Fruit fly (Drosophila melanogaster) whole organism, embryonic: ENCODE data around the gene BckdhA.

Experiments used
- Asciz ChIP-seq: fragments of 200-800 bp; sonication (Bioruptor generic); optimal IDR thresholded peaks from 2 replicates; lab custom pipeline; 2017; ENCODE audit warnings: missing biosample characterization, mild to moderate bottlenecking, missing genetic modification characterization, missing genetic modification reagents
- BtbVII ChIP-seq: fragments of 200-800 bp; sonication (Bioruptor generic); optimal IDR thresholded peaks from 3 replicates; lab custom pipeline; 2017; ENCODE audit warnings: missing biosample characterization, mild to moderate bottlenecking, missing genetic modification characterization
- CG11560 ChIP-seq: fragments of 200-800 bp; sonication (Bioruptor generic); IDR thresholded peaks from 3 replicates; pipeline ENCODE4 v1.3.6; 2022; ENCODE audit warnings: missing biosample characterization, missing genetic modification characterization
- CG12071 ChIP-seq: fragments of 200-800 bp; sonication (Bioruptor generic); optimal IDR thresholded peaks from 3 replicates; lab custom pipeline; 2018; ENCODE audit warnings: missing biosample characterization, mild to moderate bottlenecking, missing genetic modification characterization
- CG12219 ChIP-seq: fragments of 200-800 bp; sonication (Bioruptor generic); optimal IDR thresholded peaks from 3 replicates; lab custom pipeline; 2018; ENCODE audit warnings: missing biosample characterization, mild to moderate bottlenecking, missing genetic modification characterization
- CG12744 ChIP-seq: fragments of 200-800 bp; sonication (Bioruptor generic); optimal IDR thresholded peaks from 2 replicates; lab custom pipeline; 2016; ENCODE audit warnings: missing biosample characterization, missing genetic modification characterization
- CG13296 ChIP-seq: fragments of 200-800 bp; sonication (Bioruptor generic); optimal IDR thresholded peaks from 3 replicates; lab custom pipeline; 2018; ENCODE audit warnings: missing biosample characterization, mild to moderate bottlenecking, missing genetic modification characterization
- CG1602 ChIP-seq: fragments of 200-800 bp; sonication (Bioruptor generic); optimal IDR thresholded peaks from 3 replicates; lab custom pipeline; 2016; ENCODE audit warnings: missing biosample characterization, missing genetic modification characterization
- CG1603 ChIP-seq: fragments of 200-800 bp; sonication (Bioruptor generic); optimal IDR thresholded peaks from 2 replicates; lab custom pipeline; 2019; ENCODE audit warnings: missing biosample characterization, mild to moderate bottlenecking, missing genetic modification characterization, moderate library complexity
- CG17612 ChIP-seq: fragments of 200-800 bp; sonication (Bioruptor generic); IDR thresholded peaks from 2 replicates; pipeline ENCODE4 v1.3.6; 2022; ENCODE audit warnings: missing biosample characterization, missing genetic modification characterization
- CG2202 ChIP-seq: fragments of 200-800 bp; sonication (Bioruptor generic); optimal IDR thresholded peaks from 2 replicates; lab custom pipeline; 2018; ENCODE audit warnings: missing biosample characterization, mild to moderate bottlenecking, missing genetic modification characterization
- CG3281 ChIP-seq: fragments of 200-800 bp; sonication (Bioruptor generic); optimal IDR thresholded peaks from 3 replicates; lab custom pipeline; 2017; ENCODE audit warnings: missing biosample characterization, mild to moderate bottlenecking, missing genetic modification characterization
- CG3995 ChIP-seq: fragments of 200-800 bp; sonication (Bioruptor generic); optimal IDR thresholded peaks from 3 replicates; lab custom pipeline; 2016; ENCODE audit warnings: missing biosample characterization, missing genetic modification characterization
- CG4404 ChIP-seq: fragments of 200-800 bp; sonication (Bioruptor generic); IDR thresholded peaks from 2 replicates; pipeline ENCODE4 v1.3.6; 2022; ENCODE audit warnings: missing biosample characterization, missing genetic modification characterization
- CG7928 ChIP-seq: fragments of 200-800 bp; sonication (Bioruptor generic); optimal IDR thresholded peaks from 2 replicates; lab custom pipeline; 2017; ENCODE audit warnings: missing biosample characterization, mild to moderate bottlenecking, missing genetic modification characterization
- CG7963 ChIP-seq: fragments of 200-800 bp; sonication (Bioruptor generic); IDR thresholded peaks from 3 replicates; pipeline ENCODE4 v1.3.6; 2022; ENCODE audit warnings: missing biosample characterization, missing genetic modification characterization; ENCODE audit not compliant: partially characterized antibody
- CG8281 ChIP-seq: fragments of 200-800 bp; sonication (Bioruptor generic); optimal IDR thresholded peaks from 2 replicates; lab custom pipeline; 2018; ENCODE audit warnings: missing biosample characterization, mild to moderate bottlenecking, missing genetic modification characterization, moderate library complexity
- Chrac-16 ChIP-seq: fragments of 200-800 bp; sonication (Bioruptor generic); optimal IDR thresholded peaks from 3 replicates; lab custom pipeline; 2016; ENCODE audit warnings: missing biosample characterization, missing genetic modification characterization
- Dad ChIP-seq: fragments of 200-800 bp; sonication (Bioruptor generic); optimal IDR thresholded peaks from 3 replicates; lab custom pipeline; 2016; ENCODE audit warnings: missing biosample characterization, missing genetic modification characterization
- Dp ChIP-seq: fragments of 200-800 bp; sonication (Bioruptor generic); optimal IDR thresholded peaks from 2 replicates; lab custom pipeline; 2018; ENCODE audit warnings: missing biosample characterization, mild to moderate bottlenecking, missing genetic modification characterization, moderate library complexity
- ERR ChIP-seq: fragments of 200-800 bp; sonication (Bioruptor generic); optimal IDR thresholded peaks from 2 replicates; lab custom pipeline; 2016; ENCODE audit warnings: missing biosample characterization, missing genetic modification characterization
- Ets65A ChIP-seq: fragments of 200-800 bp; sonication (Bioruptor generic); peaks from one replicate; lab custom pipeline; 2016; ENCODE audit warnings: missing biosample characterization, missing genetic modification characterization
- Hr51 ChIP-seq, 2 experiments: fragments of 200-800 bp; sonication (Bioruptor generic); optimal IDR thresholded peaks; 2 replicates in 1 of 2; 3 replicates in 1 of 2; lab custom pipeline; 2016 to 2018; ENCODE audit warnings: missing biosample characterization in 2 of 2, missing genetic modification characterization in 2 of 2, mild to moderate bottlenecking in 1 of 2, moderate library complexity in 1 of 2
- Nf-YB ChIP-seq: fragments of 200-800 bp; sonication (Bioruptor generic); optimal IDR thresholded peaks from 3 replicates; lab custom pipeline; 2019; ENCODE audit warnings: missing biosample characterization, mild to moderate bottlenecking, missing genetic modification characterization, moderate library complexity
- Optix ChIP-seq: fragments of 200-800 bp; sonication (Bioruptor generic); IDR thresholded peaks from 3 replicates; pipeline ENCODE4 v1.3.6; 2022; ENCODE audit warnings: missing biosample characterization, missing genetic modification characterization
- Scr ChIP-seq: fragments of 200-800 bp; sonication (Bioruptor generic); IDR thresholded peaks from 2 replicates; pipeline ENCODE4 v1.3.6; 2022; ENCODE audit warnings: missing biosample characterization, missing genetic modification characterization; ENCODE audit not compliant: partially characterized antibody
- Sox100B ChIP-seq: fragments of 200-800 bp; sonication (Bioruptor generic); optimal IDR thresholded peaks from 3 replicates; lab custom pipeline; 2018; ENCODE audit warnings: missing biosample characterization, mild to moderate bottlenecking, missing genetic modification characterization
- Sry-β ChIP-seq: fragments of 200-800 bp; sonication (Bioruptor generic); optimal IDR thresholded peaks from 2 replicates; lab custom pipeline; 2018; ENCODE audit warnings: missing biosample characterization, mild to moderate bottlenecking, missing genetic modification characterization, moderate library complexity
- Trl ChIP-seq, 3 experiments: fragments of >200 bp in 2 of 3; fragments of 200-800 bp in 1 of 3; sonication (Bioruptor generic) in 1 of 3; optimal IDR thresholded peaks; 2 replicates in 1 of 3; 3 replicates in 2 of 3; lab custom pipeline; 2016 to 2017; ENCODE audit warnings: missing biosample characterization in 1 of 3, missing genetic modification characterization in 1 of 3
- ash1 ChIP-seq: fragments of 200-800 bp; sonication (Bioruptor generic); optimal IDR thresholded peaks from 2 replicates; lab custom pipeline; 2018; ENCODE audit warnings: missing biosample characterization, mild to moderate bottlenecking, missing genetic modification characterization
- cg ChIP-seq: fragments of 200-800 bp; sonication (Bioruptor generic); optimal IDR thresholded peaks from 3 replicates; lab custom pipeline; 2019; ENCODE audit warnings: missing biosample characterization, mild to moderate bottlenecking, missing genetic modification characterization, moderate library complexity
- corto ChIP-seq: fragments of 200-800 bp; sonication (Bioruptor generic); optimal IDR thresholded peaks from 2 replicates; lab custom pipeline; 2016; ENCODE audit warnings: missing biosample characterization, mild to moderate bottlenecking, missing genetic modification characterization, moderate library complexity
- da ChIP-seq: fragments of 200-800 bp; sonication (Bioruptor generic); optimal IDR thresholded peaks from 2 replicates; lab custom pipeline; 2016; ENCODE audit warnings: missing biosample characterization, missing genetic modification characterization
- eve ChIP-seq, 2 experiments: fragments of >200 bp; optimal IDR thresholded peaks; 2 replicates each; lab custom pipeline; 2017; ENCODE audit warnings: missing biosample characterization in 2 of 2, missing genetic modification characterization in 2 of 2
- exex ChIP-seq: fragments of 200-800 bp; sonication (Bioruptor generic); optimal IDR thresholded peaks from 4 replicates; lab custom pipeline; 2018; ENCODE audit warnings: missing biosample characterization, mild to moderate bottlenecking, missing genetic modification characterization, moderate library complexity
- kni ChIP-seq: fragments of 200-800 bp; sonication (Bioruptor generic); optimal IDR thresholded peaks from 3 replicates; lab custom pipeline; 2017; ENCODE audit warnings: mild to moderate bottlenecking, missing biosample characterization, missing genetic modification reagents, missing genetic modification characterization
- odd ChIP-seq: fragments of 200-800 bp; sonication (Bioruptor generic); optimal IDR thresholded peaks from 2 replicates; lab custom pipeline; 2017; ENCODE audit warnings: missing biosample characterization, mild to moderate bottlenecking, missing genetic modification characterization
- org-1 ChIP-seq: fragments of 200-800 bp; sonication (Bioruptor generic); optimal IDR thresholded peaks from 2 replicates; lab custom pipeline; 2017; ENCODE audit warnings: missing biosample characterization, missing genetic modification characterization
- phol ChIP-seq: fragments of 200-800 bp; sonication (Bioruptor generic); optimal IDR thresholded peaks from 3 replicates; lab custom pipeline; 2018; ENCODE audit warnings: missing biosample characterization, mild to moderate bottlenecking, missing genetic modification characterization, moderate library complexity
- pnt ChIP-seq: fragments of 200-800 bp; sonication (Bioruptor generic); optimal IDR thresholded peaks from 3 replicates; lab custom pipeline; 2016; ENCODE audit warnings: missing biosample characterization, missing genetic modification characterization
- ranshi ChIP-seq: fragments of 200-800 bp; sonication (Bioruptor generic); IDR thresholded peaks from 2 replicates; pipeline ENCODE4 v1.3.6; 2022; ENCODE audit warnings: missing biosample characterization, missing genetic modification characterization
- sd ChIP-seq: fragments of 200-800 bp; sonication (Bioruptor generic); optimal IDR thresholded peaks from 3 replicates; lab custom pipeline; 2018; ENCODE audit warnings: missing biosample characterization, mild to moderate bottlenecking, missing genetic modification characterization, moderate library complexity
- sens ChIP-seq: fragments of 200-800 bp; sonication (Bioruptor generic); peaks from one replicate; lab custom pipeline; 2016; ENCODE audit warnings: missing biosample characterization, missing genetic modification characterization
- sisA ChIP-seq: fragments of 200-800 bp; sonication (Bioruptor generic); IDR thresholded peaks from 2 replicates; pipeline ENCODE4 v1.3.6; 2022; ENCODE audit warnings: missing biosample characterization, missing genetic modification characterization
- stc ChIP-seq: fragments of 200-800 bp; sonication (Bioruptor generic); IDR thresholded peaks from 2 replicates; pipeline ENCODE4 v1.3.6; 2022; ENCODE audit warnings: missing biosample characterization, missing genetic modification characterization
- tio ChIP-seq: fragments of 200-800 bp; sonication (Bioruptor generic); optimal IDR thresholded peaks from 2 replicates; lab custom pipeline; 2017; ENCODE audit warnings: missing biosample characterization, missing genetic modification characterization, inconsistent platforms
- tna ChIP-seq: fragments of 200-800 bp; sonication (Bioruptor generic); IDR thresholded peaks from 2 replicates; pipeline ENCODE4 v1.3.6; 2022; ENCODE audit warnings: missing biosample characterization, missing genetic modification characterization; ENCODE audit not compliant: partially characterized antibody
- tup ChIP-seq: fragments of 200-800 bp; sonication (Bioruptor generic); optimal IDR thresholded peaks from 2 replicates; lab custom pipeline; 2016; ENCODE audit warnings: missing biosample characterization, mild to moderate bottlenecking, missing genetic modification characterization, moderate library complexity
- vfl ChIP-seq: fragments of 200-800 bp; sonication (Bioruptor generic); optimal IDR thresholded peaks from 2 replicates; lab custom pipeline; 2016; ENCODE audit warnings: missing biosample characterization, missing genetic modification characterization
- wor ChIP-seq: fragments of 200-800 bp; sonication (Bioruptor generic); IDR thresholded peaks from 2 replicates; pipeline ENCODE4 v1.3.6; 2022; ENCODE audit warnings: missing biosample characterization, missing genetic modification characterization

BckdhA gene

DNA sequence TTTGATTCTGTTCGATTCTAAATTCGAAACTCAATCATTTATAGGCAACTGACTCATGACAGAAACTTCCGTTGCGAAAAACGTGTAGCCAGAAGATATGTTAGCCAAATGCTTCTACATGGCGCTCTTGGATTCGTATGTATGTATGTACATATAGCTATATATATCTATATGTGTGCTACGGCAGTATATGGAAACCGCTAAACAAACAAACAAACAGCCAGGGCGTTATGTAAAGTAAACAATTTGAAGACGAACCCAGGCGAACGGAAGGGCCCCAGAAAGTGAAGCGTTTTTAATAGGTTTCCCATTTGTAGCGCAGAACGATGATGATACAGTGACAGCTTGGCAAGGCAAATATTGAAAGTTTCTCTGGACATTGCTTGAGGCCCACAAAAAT, 25.7 kb upstream of the BckdhA start (continued):
- TF ChIP-seq Nf-YB (GFP tag; lab: Kevin White, UChicago) (peak; percentile 14), odd (GFP tag; lab: Kevin White, UChicago) (no peak), Ets65A (GFP tag; lab: Kevin White, UChicago) (peak; percentile 80), vfl (no peak), CG3281 (peak; percentile 7), Chrac-16 (GFP tag; lab: Kevin White, UChicago) (no peak), kni (GFP tag; lab: Kevin White, UChicago) (peak; percentile 26), Asciz (GFP tag; lab: Kevin White, UChicago) (peak; percentile 30), stc (GFP tag; lab: Robert Waterston, UW) (no peak), cg (GFP tag; lab: Kevin White, UChicago) (peak; percentile 15), Hr51 (GFP tag; optimal IDR thresholded peaks at IDR 0.05; lab: Kevin White, UChicago) (no peak), wor (no peak), tup (GFP tag; lab: Kevin White, UChicago) (no peak), CG3995 (GFP tag; lab: Kevin White, UChicago) (no peak), BtbVII (GFP tag; lab: Kevin White, UChicago) (no peak), sisA (GFP tag; lab: Robert Waterston, UW) (no peak), Trl (optimal IDR thresholded peaks at IDR 0.05; lab: Kevin White, UChicago) (no peak), Trl (GFP tag; optimal IDR thresholded peaks at IDR 0.05; lab: Kevin White, UChicago) (no peak), sd (tag; lab: Kevin White, UChicago) (peak; percentile 5), Sox100B (peak; percentile 2), CG12071 (peak; percentile 55), CG12219 (GFP tag; lab: Kevin White, UChicago) (peak; percentile 12), sens (peak; percentile 37), Optix (GFP tag; lab: Robert Waterston, UW) (no peak), Sry-β (no peak), CG13296 (GFP tag; lab: Kevin White, UChicago) (no peak), tio (no peak)

DNA sequence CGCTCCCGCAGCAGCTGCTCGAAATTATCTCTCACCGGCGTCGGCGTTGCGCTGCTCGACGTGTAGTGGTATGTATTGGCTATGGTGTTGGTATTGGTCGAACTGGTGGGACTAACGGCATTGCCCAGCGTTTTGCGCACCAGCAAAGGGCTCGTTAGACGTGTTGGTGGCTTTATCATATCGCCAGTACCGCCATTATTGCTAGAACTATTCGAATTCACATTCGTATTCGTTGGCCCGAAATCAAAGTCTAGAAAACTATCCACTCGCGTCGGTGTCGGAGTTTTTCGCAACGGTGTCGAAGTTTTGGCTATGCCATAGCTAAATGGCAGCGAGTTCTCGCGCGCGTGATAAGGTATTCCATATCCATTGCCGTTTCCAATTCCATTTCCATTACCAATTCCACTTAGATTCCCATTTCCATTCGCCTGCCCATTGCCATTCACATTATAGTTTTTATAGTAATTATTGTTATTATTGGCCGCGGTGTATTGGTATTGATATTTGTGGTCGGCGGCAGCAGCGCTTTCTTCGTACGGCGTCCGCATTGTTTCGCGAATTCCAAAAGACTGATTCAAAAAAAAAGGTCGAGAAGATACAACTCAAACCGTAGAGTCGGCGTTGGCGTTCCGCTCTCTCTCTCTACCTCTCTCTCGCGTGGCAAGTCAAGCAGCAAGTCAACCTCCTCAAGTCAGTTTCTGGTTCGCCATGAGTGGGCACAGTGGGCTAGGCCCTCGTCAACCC, 23.0 kb upstream of the BckdhA start, which contains the start of gene by:
Gene by, minus strand, starts transcription at position 575 of the 744 bp plus-strand sequence.
- no peak for TF ChIP-seq eve (GFP tag; optimal IDR thresholded peaks at IDR 0.05; lab: Kevin White, UChicago)
- TF ChIP-seq CG1602: no peak
- no peak for TF ChIP-seq phol (tag; lab: Kevin White, UChicago)
- no peak for TF ChIP-seq Dp (GFP tag; lab: Kevin White, UChicago)
- TF ChIP-seq CG11560: no peak
- no peak for TF ChIP-seq ranshi
- no peak for TF ChIP-seq CG2202
- TF ChIP-seq Asciz (GFP tag; lab: Kevin White, UChicago): no peak
- TF ChIP-seq CG12744 (GFP tag; lab: Kevin White, UChicago): no peak
- TF ChIP-seq CG7928: no peak
- TF ChIP-seq ERR: no peak
- TF ChIP-seq org-1: no peak
- TF ChIP-seq da (GFP tag; lab: Kevin White, UChicago): no peak
- no peak for TF ChIP-seq CG17612
- TF ChIP-seq corto (GFP tag; lab: Kevin White, UChicago): no peak
- no peak for TF ChIP-seq CG4404
- TF ChIP-seq exex: peak; percentile 76
- no peak for TF ChIP-seq ash1 (GFP tag; lab: Kevin White, UChicago)
- no peak for TF ChIP-seq CG7963 (GFP tag; lab: Robert Waterston, UW)
- TF ChIP-seq CG1603 (tag; lab: Kevin White, UChicago): no peak
- TF ChIP-seq tna (GFP tag; lab: Robert Waterston, UW): peak; percentile 8; the same call in 1 of the 2 replicates
- TF ChIP-seq Scr: no peak
- TF ChIP-seq Dad (GFP tag; lab: Kevin White, UChicago): no peak
- TF ChIP-seq odd (GFP tag; lab: Kevin White, UChicago): no peak
- no peak for TF ChIP-seq CG8281 (tag; lab: Kevin White, UChicago)
- no peak for TF ChIP-seq pnt (GFP tag; lab: Kevin White, UChicago)
